Worm (Caenorhabditis elegans): Measurements from ENCODE around the gene srbc-24.

Gene srbc-24

DNA sequence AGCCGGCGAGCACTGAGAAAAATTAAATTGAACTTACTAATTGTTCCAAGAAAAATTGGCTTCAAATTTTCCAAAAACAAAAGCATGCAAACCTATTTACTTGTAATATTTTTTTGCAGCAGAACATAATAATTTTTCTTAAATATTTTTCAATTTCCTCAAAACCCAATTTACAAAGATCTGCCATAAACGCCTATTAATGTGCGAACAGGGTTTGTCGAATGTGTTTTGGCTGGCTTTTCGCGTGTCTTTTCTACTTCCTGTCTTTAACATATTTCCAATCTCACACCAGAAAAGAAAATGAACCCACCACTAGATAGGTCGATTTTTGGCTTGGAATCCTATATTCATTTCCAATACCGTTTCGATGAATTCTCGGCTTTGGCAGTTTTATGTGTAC lies 23.7 kb downstream of the srbc-24 start, which contains the start of gene C45H4.18:
TSS of gene C45H4.18 (plus strand) at position 301 of the 400 bp plus-strand sequence.
- TF ChIP-seq med-1 (GFP tag; optimal IDR thresholded peaks at IDR 0.05; ENCODE audit: insufficient read depth) (no peak), cog-1 (tag; optimal IDR thresholded peaks at IDR 0.05) (no peak), flt-1 (GFP tag; IDR thresholded peaks at IDR 0.05) (no peak), ztf-23 (GFP tag; IDR thresholded peaks at IDR 0.05) (no peak), klf-2 (GFP tag; conservative IDR thresholded peaks at IDR 0.05) (no peak), tab-1 (GFP tag; IDR thresholded peaks at IDR 0.05) (no peak), ztf-29 (GFP tag; IDR thresholded peaks at IDR 0.05) (no peak), T22C8.4 (GFP tag; IDR thresholded peaks at IDR 0.05) (no peak)

DNA sequence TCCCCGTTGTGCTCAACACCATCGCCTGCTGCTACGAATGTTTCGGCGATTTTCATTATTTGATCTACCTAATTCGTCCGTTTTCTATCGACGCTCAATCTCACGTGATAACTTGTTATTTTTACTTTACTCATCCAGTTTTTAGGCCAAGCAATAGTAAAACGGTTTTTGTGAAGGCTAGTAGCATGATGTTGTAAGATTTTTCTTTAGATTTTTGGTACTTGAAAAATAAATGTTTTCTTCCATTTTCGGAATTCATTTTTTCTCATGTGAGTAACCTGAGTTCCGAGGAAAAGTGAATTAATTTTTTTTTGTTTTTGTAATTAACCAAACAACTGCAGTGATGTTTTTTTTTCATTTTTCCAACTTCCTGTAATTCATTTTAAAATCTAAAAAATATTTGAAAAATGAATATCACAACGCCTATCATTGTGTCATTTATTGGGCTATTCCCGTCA lies 25.8 kb downstream of the srbc-24 start, which contains the start of gene srbc-17:
TSS of gene srbc-17 (plus strand) at position 408 of the 458 bp plus-strand sequence.
- TF ChIP-seq ztf-23 (GFP tag; IDR thresholded peaks at IDR 0.05) (no peak), klf-2 (GFP tag; conservative IDR thresholded peaks at IDR 0.05) (no peak), cog-1 (tag; optimal IDR thresholded peaks at IDR 0.05) (no peak), tab-1 (GFP tag; IDR thresholded peaks at IDR 0.05) (no peak), flt-1 (GFP tag; IDR thresholded peaks at IDR 0.05) (no peak), ztf-29 (GFP tag; IDR thresholded peaks at IDR 0.05) (no peak), med-1 (GFP tag; optimal IDR thresholded peaks at IDR 0.05; ENCODE audit: insufficient read depth) (no peak), T22C8.4 (GFP tag; IDR thresholded peaks at IDR 0.05) (no peak), ref-1 (GFP tag; conservative IDR thresholded peaks at IDR 0.05) (no peak)

DNA sequence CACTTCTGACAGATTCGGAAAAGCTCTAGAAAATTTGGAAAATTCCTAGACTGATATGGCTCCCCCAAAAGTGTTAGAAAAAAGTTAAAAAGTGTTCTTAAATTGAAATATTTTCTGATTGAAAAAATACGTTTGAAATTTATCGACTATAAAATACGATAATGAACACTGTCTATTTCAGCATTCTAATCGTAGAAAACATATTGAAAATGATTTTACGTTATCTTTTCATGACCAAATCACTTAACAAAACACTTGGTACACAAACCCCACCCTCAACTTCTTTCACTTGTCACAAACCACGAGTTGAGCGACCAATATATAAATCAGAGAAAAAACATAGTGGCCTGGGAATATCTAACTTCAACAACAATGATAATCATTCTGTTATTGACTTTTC lies 27.7 kb downstream of the srbc-24 start, which contains the start of gene cyp-33C1:
TSS of gene cyp-33C1 (plus strand) at position 301 of the 400 bp plus-strand sequence.
- TF ChIP-seq med-1 (GFP tag; optimal IDR thresholded peaks at IDR 0.05; ENCODE audit: insufficient read depth) (no peak), cog-1 (tag; optimal IDR thresholded peaks at IDR 0.05) (no peak), flt-1 (GFP tag; IDR thresholded peaks at IDR 0.05) (no peak), ref-1 (GFP tag; conservative IDR thresholded peaks at IDR 0.05) (no peak), ztf-29 (GFP tag; IDR thresholded peaks at IDR 0.05) (no peak), klf-2 (GFP tag; conservative IDR thresholded peaks at IDR 0.05) (no peak), tab-1 (GFP tag; IDR thresholded peaks at IDR 0.05) (no peak), T22C8.4 (GFP tag; IDR thresholded peaks at IDR 0.05) (no peak), ztf-23 (GFP tag; IDR thresholded peaks at IDR 0.05) (no peak)

DNA sequence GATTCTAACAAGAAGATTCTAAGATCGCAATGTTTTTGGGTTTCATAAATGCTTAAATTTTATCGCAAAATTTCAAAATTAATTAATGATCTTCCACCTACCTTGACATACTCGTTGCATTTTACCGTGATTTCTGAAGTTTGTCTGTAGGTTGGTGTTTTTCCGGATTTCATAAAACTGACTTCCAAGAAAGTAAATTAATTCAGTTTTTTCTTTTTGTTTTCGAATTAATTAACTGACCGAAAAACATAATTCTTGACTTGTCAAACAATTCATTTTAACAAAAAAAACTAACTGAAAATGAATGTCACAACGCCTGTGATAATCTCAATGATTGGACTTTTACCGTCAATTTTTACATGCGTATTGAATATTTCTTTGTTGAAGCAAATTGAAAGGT lies 30.2 kb downstream of the srbc-24 start, which contains the start of gene srbc-16:
TSS of gene srbc-16 (plus strand) at position 301 of the 400 bp plus-strand sequence.
- TF ChIP-seq klf-2 (GFP tag; conservative IDR thresholded peaks at IDR 0.05), result no peak
- TF ChIP-seq med-1 (GFP tag; optimal IDR thresholded peaks at IDR 0.05; ENCODE audit: insufficient read depth), result no peak
- no peak for TF ChIP-seq tab-1 (GFP tag; IDR thresholded peaks at IDR 0.05)
- TF ChIP-seq ref-1 (GFP tag; conservative IDR thresholded peaks at IDR 0.05), result no peak
- no peak for TF ChIP-seq flt-1 (GFP tag; IDR thresholded peaks at IDR 0.05)
- TF ChIP-seq ztf-23 (GFP tag; IDR thresholded peaks at IDR 0.05), result no peak
- TF ChIP-seq ztf-29 (GFP tag; IDR thresholded peaks at IDR 0.05), result no peak
- TF ChIP-seq T22C8.4 (GFP tag; IDR thresholded peaks at IDR 0.05), result no peak
- TF ChIP-seq cog-1 (tag; optimal IDR thresholded peaks at IDR 0.05), result no peak

DNA sequence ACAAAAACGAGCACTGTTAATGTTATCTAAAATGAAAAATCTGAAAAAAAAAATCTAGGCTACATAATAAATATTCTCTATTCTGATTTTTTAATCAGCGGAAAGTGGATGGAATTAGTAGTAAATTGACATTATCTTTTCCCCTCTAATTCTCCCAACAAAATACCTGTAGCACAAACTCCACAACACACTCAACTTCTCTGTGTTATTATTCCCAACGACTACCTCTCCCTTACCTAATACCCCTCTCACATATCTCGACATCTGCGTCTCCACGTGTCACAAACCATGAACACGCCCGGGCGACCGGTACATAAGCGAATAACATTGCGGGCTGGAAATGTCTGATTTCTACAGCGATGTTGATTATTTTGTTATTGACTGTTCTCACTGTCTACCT lies 31.6 kb downstream of the srbc-24 start, which contains the start of gene cyp-33C2:
TSS of gene cyp-33C2 (plus strand) at position 327 of the 400 bp plus-strand sequence.
- TF ChIP-seq flt-1 (GFP tag; IDR thresholded peaks at IDR 0.05) (no peak), tab-1 (GFP tag; IDR thresholded peaks at IDR 0.05) (no peak), ztf-29 (GFP tag; IDR thresholded peaks at IDR 0.05) (no peak), med-1 (GFP tag; optimal IDR thresholded peaks at IDR 0.05; ENCODE audit: insufficient read depth) (no peak), klf-2 (GFP tag; conservative IDR thresholded peaks at IDR 0.05) (no peak)

DNA sequence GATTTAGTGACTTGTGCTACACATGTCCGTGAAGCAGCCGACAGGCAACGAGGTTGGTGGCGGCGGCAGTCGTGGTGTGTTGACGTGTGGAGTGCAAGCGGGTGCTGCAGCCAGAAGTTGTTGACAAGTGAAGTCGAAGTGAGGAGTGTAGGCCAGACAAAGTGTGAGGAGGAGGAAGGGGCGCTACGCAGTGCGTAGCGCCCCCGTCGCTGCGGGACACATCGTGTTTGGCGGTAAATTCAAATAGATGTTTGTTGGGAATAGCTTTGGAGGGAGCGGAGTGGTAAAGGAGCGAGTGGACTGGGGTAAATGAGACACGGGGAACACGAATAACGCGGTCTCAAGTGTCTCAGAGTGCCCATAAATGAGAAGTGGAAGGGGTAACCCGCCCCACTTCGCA lies 33.9 kb downstream of the srbc-24 start:
- TF ChIP-seq ztf-23 (GFP tag; IDR thresholded peaks at IDR 0.05), result peak; percentile 98
- no peak for TF ChIP-seq tab-1 (GFP tag; IDR thresholded peaks at IDR 0.05)
- no peak for TF ChIP-seq ztf-29 (GFP tag; IDR thresholded peaks at IDR 0.05)
- no peak for TF ChIP-seq flt-1 (GFP tag; IDR thresholded peaks at IDR 0.05)
- TF ChIP-seq T22C8.4 (GFP tag; IDR thresholded peaks at IDR 0.05), result no peak
- no peak for TF ChIP-seq cog-1 (tag; optimal IDR thresholded peaks at IDR 0.05)
- TF ChIP-seq med-1 (GFP tag; optimal IDR thresholded peaks at IDR 0.05; ENCODE audit: insufficient read depth), result no peak

DNA sequence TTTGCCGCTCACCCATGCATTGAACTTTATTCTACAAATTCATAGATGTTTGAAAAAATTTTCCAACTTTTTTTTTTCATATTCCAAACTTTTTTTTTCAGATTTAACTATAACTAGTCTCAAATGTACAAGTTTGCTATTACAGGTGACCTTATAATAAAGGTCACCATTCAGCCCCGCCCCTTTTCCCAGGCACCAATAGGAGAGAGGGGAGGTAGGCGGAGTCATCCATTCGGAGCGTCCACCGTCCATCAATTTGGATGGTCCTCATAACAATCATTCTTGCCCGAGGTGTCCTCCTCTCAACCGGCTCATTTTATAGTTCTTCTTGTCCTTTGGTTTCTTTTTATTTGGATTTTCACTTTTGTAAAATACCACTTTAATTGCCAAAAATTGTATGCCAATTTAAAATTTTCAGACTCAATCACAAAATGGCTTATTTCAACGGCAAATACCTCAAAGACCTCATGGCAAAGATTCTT lies 36.3 kb downstream of the srbc-24 start, which contains the start of gene Y5H2B.3:
TSS of gene Y5H2B.3 (plus strand) at position 432 of the 482 bp plus-strand sequence.
- TF ChIP-seq flt-1 (GFP tag; IDR thresholded peaks at IDR 0.05) (no peak), ztf-23 (GFP tag; IDR thresholded peaks at IDR 0.05) (no peak), T22C8.4 (GFP tag; IDR thresholded peaks at IDR 0.05) (no peak), cog-1 (tag; optimal IDR thresholded peaks at IDR 0.05) (no peak), ref-1 (GFP tag; conservative IDR thresholded peaks at IDR 0.05) (no peak), ztf-29 (GFP tag; IDR thresholded peaks at IDR 0.05) (no peak), tab-1 (GFP tag; IDR thresholded peaks at IDR 0.05) (no peak), klf-2 (GFP tag; conservative IDR thresholded peaks at IDR 0.05) (no peak), med-1 (GFP tag; optimal IDR thresholded peaks at IDR 0.05; ENCODE audit: insufficient read depth) (no peak)

DNA sequence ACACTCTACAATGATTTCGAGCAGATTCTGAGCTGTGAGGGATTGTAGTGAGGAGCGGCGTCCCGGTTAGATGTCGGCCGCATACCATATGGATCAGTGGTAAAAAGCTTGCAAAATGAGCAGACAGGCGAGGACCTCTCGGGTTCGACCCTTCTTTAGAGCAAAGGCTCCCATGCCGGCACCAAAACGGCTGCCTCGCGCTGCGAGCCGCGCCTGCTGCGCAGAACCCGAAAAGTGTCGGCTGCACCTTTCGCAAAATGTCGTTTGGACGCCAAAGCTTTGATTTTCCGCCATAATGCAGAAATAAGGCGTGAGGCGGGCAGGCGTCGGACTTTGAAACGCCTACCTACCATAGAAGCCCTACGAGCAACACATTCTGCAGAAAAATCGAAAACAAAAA lies 38.8 kb downstream of the srbc-24 start:
- TF ChIP-seq flt-1 (GFP tag; IDR thresholded peaks at IDR 0.05) (no peak), klf-2 (GFP tag; conservative IDR thresholded peaks at IDR 0.05) (no peak), med-1 (GFP tag; optimal IDR thresholded peaks at IDR 0.05; ENCODE audit: insufficient read depth) (no peak), ref-1 (GFP tag; conservative IDR thresholded peaks at IDR 0.05) (no peak), cog-1 (tag; optimal IDR thresholded peaks at IDR 0.05) (no peak), T22C8.4 (GFP tag; IDR thresholded peaks at IDR 0.05) (no peak), ztf-29 (GFP tag; IDR thresholded peaks at IDR 0.05) (no peak), tab-1 (GFP tag; IDR thresholded peaks at IDR 0.05) (no peak), ztf-23 (GFP tag; IDR thresholded peaks at IDR 0.05) (no peak)

DNA sequence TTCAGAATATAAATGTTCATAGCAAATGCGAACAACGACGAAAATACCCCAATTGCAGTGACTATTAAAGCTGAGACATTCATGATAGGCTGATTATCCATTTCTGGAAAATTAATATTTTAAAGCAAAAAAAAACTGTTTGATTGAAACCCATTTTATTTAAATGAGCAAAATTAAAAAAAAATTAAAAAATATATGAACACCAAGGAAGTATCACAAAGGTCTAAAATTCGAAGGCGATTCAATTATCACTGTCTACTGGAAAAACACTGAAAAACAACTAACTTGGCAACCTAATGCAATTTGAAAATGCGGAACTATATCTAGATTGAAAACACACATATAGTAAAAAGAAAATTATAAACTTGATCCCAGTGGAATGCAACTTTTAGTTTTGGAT lies 39.6 kb downstream of the srbc-24 start, which contains the start of gene srbc-42:
TSS of gene srbc-42 (minus strand) at position 101 of the 400 bp plus-strand sequence.
- TF ChIP-seq klf-2 (GFP tag; conservative IDR thresholded peaks at IDR 0.05) (no peak), med-1 (GFP tag; optimal IDR thresholded peaks at IDR 0.05; ENCODE audit: insufficient read depth) (no peak), ref-1 (GFP tag; conservative IDR thresholded peaks at IDR 0.05) (no peak), cog-1 (tag; optimal IDR thresholded peaks at IDR 0.05) (no peak), flt-1 (GFP tag; IDR thresholded peaks at IDR 0.05) (no peak)
